Fruit fly (Drosophila melanogaster) whole organism, prepupa: ENCODE measurements around the gene CG31926.

Experiments
- Blimp-1 ChIP-seq: fragments of 200-800 bp; sonication (Bioruptor generic); optimal IDR thresholded peaks from 3 replicates; lab custom pipeline; 2017; ENCODE audit warnings: missing biosample characterization, missing genetic modification characterization, mild to moderate bottlenecking, moderate library complexity, missing genetic modification reagents
- CG10669 ChIP-seq: fragments of 200-800 bp; sonication (Bioruptor generic); optimal IDR thresholded peaks from 3 replicates; lab custom pipeline; 2018; ENCODE audit warnings: missing biosample characterization, mild to moderate bottlenecking, missing genetic modification characterization, moderate library complexity
- CG11762 ChIP-seq: fragments of 200-800 bp; sonication (Bioruptor generic); optimal IDR thresholded peaks from 3 replicates; lab custom pipeline; 2016; ENCODE audit warnings: missing biosample characterization, missing genetic modification characterization; ENCODE audit not compliant: insufficient read depth
- CG11902 ChIP-seq: fragments of 200-800 bp; sonication (Bioruptor generic); optimal IDR thresholded peaks from 3 replicates; lab custom pipeline; 2016; ENCODE audit warnings: missing biosample characterization, missing genetic modification characterization
- CG15336 ChIP-seq: fragments of 200-800 bp; sonication (Bioruptor generic); IDR thresholded peaks from 2 replicates; pipeline ENCODE4 v1.3.6; 2022; ENCODE audit warnings: missing biosample characterization, missing genetic modification characterization
- CG16779 ChIP-seq: fragments of 200-800 bp; sonication (Bioruptor generic); optimal IDR thresholded peaks from 3 replicates; lab custom pipeline; 2017; ENCODE audit warnings: missing biosample characterization, mild to moderate bottlenecking, missing genetic modification characterization
- CG31627 ChIP-seq: fragments of 200-800 bp; sonication (Bioruptor generic); optimal IDR thresholded peaks from 3 replicates; lab custom pipeline; 2016; ENCODE audit warnings: missing biosample characterization, missing genetic modification characterization
- CG34406 ChIP-seq: fragments of 200-800 bp; sonication (Bioruptor generic); optimal IDR thresholded peaks from 3 replicates; lab custom pipeline; 2016; ENCODE audit warnings: missing biosample characterization, missing genetic modification characterization
- CG6163 ChIP-seq: fragments of 200-800 bp; sonication (Bioruptor generic); IDR thresholded peaks from 3 replicates; pipeline ENCODE4 v1.3.6; 2022; ENCODE audit warnings: missing biosample characterization, missing genetic modification characterization
- CG6792 ChIP-seq: fragments of 200-800 bp; sonication (Bioruptor generic); optimal IDR thresholded peaks from 3 replicates; lab custom pipeline; 2016; ENCODE audit warnings: missing biosample characterization, missing genetic modification characterization
- CG6854 ChIP-seq: fragments of 200-800 bp; sonication (Bioruptor generic); optimal IDR thresholded peaks from 2 replicates; lab custom pipeline; 2017; ENCODE audit warnings: missing biosample characterization, mild to moderate bottlenecking, missing genetic modification characterization
- CG8119 ChIP-seq: fragments of 200-800 bp; sonication (Bioruptor generic); IDR thresholded peaks from 3 replicates; pipeline ENCODE4 v1.3.6; 2022; ENCODE audit warnings: missing biosample characterization, missing genetic modification characterization
- CG9139 ChIP-seq: fragments of 200-800 bp; sonication (Bioruptor generic); optimal IDR thresholded peaks from 3 replicates; lab custom pipeline; 2017; ENCODE audit warnings: missing biosample characterization, mild to moderate bottlenecking, missing genetic modification characterization
- Eip75B ChIP-seq: fragments of 200-800 bp; sonication (Bioruptor generic); optimal IDR thresholded peaks from 3 replicates; lab custom pipeline; 2016; ENCODE audit warnings: missing biosample characterization, missing genetic modification characterization
- Eip78C ChIP-seq: fragments of 200-800 bp; sonication (Bioruptor generic); peaks from one replicate; lab custom pipeline; 2016; ENCODE audit warnings: missing biosample characterization, missing genetic modification characterization
- Eip93F ChIP-seq: fragments of 200-800 bp; sonication (Bioruptor generic); optimal IDR thresholded peaks from 2 replicates; lab custom pipeline; 2016; ENCODE audit warnings: missing biosample characterization, mild to moderate bottlenecking, missing genetic modification characterization
- Gug ChIP-seq: fragments of 200-800 bp; sonication (Bioruptor generic); IDR thresholded peaks from 2 replicates; pipeline ENCODE4 v1.3.6; 2022; ENCODE audit warnings: missing biosample characterization, missing genetic modification characterization
- Hr38 ChIP-seq: sonication (Bioruptor generic); optimal IDR thresholded peaks from 2 replicates; lab custom pipeline; 2016; ENCODE audit warnings: missing biosample characterization, missing genetic modification characterization
- Hr39 ChIP-seq: fragments of 200-800 bp; sonication (Bioruptor generic); optimal IDR thresholded peaks from 2 replicates; lab custom pipeline; 2016; ENCODE audit warnings: missing biosample characterization, missing genetic modification characterization
- Hr4 ChIP-seq: fragments of 200-800 bp; sonication (Bioruptor generic); optimal IDR thresholded peaks from 3 replicates; lab custom pipeline; 2016; ENCODE audit warnings: missing biosample characterization, missing genetic modification characterization
- Smox ChIP-seq: fragments of 200-800 bp; sonication (Bioruptor generic); optimal IDR thresholded peaks from 3 replicates; lab custom pipeline; 2016; ENCODE audit warnings: missing biosample characterization, missing genetic modification characterization
- Sox102F ChIP-seq: fragments of 200-800 bp; sonication (Bioruptor generic); optimal IDR thresholded peaks from 2 replicates; lab custom pipeline; 2016; ENCODE audit warnings: missing biosample characterization, mild to moderate bottlenecking, missing genetic modification characterization
- Sox14 ChIP-seq: fragments of 200-800 bp; sonication (Bioruptor generic); optimal IDR thresholded peaks from 3 replicates; lab custom pipeline; 2016; ENCODE audit warnings: missing biosample characterization, missing genetic modification characterization
- Sox15 ChIP-seq: fragments of 200-800 bp; sonication (Bioruptor generic); optimal IDR thresholded peaks from 3 replicates; lab custom pipeline; 2016; ENCODE audit warnings: missing biosample characterization, missing genetic modification characterization
- achi ChIP-seq: fragments of 200-800 bp; sonication (Bioruptor generic); optimal IDR thresholded peaks from 3 replicates; lab custom pipeline; 2016; ENCODE audit warnings: missing biosample characterization, missing genetic modification characterization
- acj6 ChIP-seq: fragments of 200-800 bp; sonication (Bioruptor generic); optimal IDR thresholded peaks from 3 replicates; lab custom pipeline; 2016; ENCODE audit warnings: missing biosample characterization, missing genetic modification characterization
- cyc ChIP-seq: fragments of 200-800 bp; sonication (Bioruptor generic); optimal IDR thresholded peaks from 3 replicates; lab custom pipeline; 2016; ENCODE audit warnings: missing biosample characterization, missing genetic modification characterization
- esn ChIP-seq: fragments of 200-800 bp; sonication (Bioruptor generic); optimal IDR thresholded peaks from 2 replicates; lab custom pipeline; 2016; ENCODE audit warnings: missing biosample characterization, mild to moderate bottlenecking, missing genetic modification characterization, moderate library complexity
- fd59A ChIP-seq: fragments of 200-800 bp; sonication (Bioruptor generic); optimal IDR thresholded peaks from 2 replicates; lab custom pipeline; 2017; ENCODE audit warnings: missing biosample characterization, mild to moderate bottlenecking, missing genetic modification characterization, missing genetic modification reagents
- fd85E ChIP-seq: fragments of 200-800 bp; sonication (Bioruptor generic); optimal IDR thresholded peaks from 3 replicates; lab custom pipeline; 2016; ENCODE audit warnings: missing biosample characterization, missing genetic modification characterization
- fkh ChIP-seq: fragments of 200-800 bp; sonication (Bioruptor generic); optimal IDR thresholded peaks from 3 replicates; lab custom pipeline; 2017; ENCODE audit warnings: missing biosample characterization, mild to moderate bottlenecking, missing genetic modification characterization, moderate library complexity
- lz ChIP-seq: fragments of 200-800 bp; sonication (Bioruptor generic); optimal IDR thresholded peaks from 3 replicates; lab custom pipeline; 2016; ENCODE audit warnings: missing biosample characterization, missing genetic modification characterization
- ss ChIP-seq, 2 experiments: fragments of 200-800 bp; sonication (Bioruptor generic); optimal IDR thresholded peaks; 2 replicates in 1 of 2; 3 replicates in 1 of 2; lab custom pipeline; 2017 to 2018; ENCODE audit warnings: mild to moderate bottlenecking in 2 of 2, missing biosample characterization in 2 of 2, missing genetic modification characterization in 2 of 2, moderate library complexity in 1 of 2
- vri ChIP-seq: fragments of 200-800 bp; sonication (Bioruptor generic); optimal IDR thresholded peaks from 3 replicates; lab custom pipeline; 2016; ENCODE audit warnings: missing biosample characterization, mild to moderate bottlenecking, missing genetic modification characterization

The CG31926 gene

DNA sequence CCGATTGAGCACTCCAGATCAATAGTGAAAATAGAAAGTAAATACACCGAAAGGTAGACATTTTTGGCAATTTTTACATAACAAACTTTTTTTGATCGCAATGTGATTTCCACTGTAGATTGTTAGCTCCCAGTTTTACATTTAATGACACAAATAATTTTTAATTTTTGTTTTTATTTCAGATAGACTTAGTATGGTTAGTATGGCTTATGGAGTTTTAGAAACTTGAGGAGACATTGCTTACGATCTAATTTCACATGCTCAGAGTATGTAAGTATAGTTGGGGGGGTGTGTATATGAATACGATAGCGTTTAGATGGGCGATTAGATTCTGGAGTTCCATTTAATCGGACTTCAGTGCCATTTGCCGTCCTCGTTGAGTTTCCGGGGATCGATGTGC is 22.1 kb downstream of the CG31926 start, which contains the start of gene CG18132:
TSS of gene CG18132 (minus strand) at position 101 of the 400 bp plus-strand sequence.
- TF ChIP-seq CG6163 (GFP tag; lab: Robert Waterston, UW) (no peak), Smox (GFP tag; lab: Kevin White, UChicago) (no peak), CG16779 (tag; lab: Kevin White, UChicago) (no peak), CG9139 (GFP tag; lab: Kevin White, UChicago) (no peak), CG34406 (GFP tag; lab: Kevin White, UChicago) (no peak), Sox15 (GFP tag; lab: Kevin White, UChicago) (no peak), ss (GFP tag; optimal IDR thresholded peaks at IDR 0.05; lab: Kevin White, UChicago) (no peak), Eip75B (GFP tag; lab: Kevin White, UChicago) (no peak)

DNA sequence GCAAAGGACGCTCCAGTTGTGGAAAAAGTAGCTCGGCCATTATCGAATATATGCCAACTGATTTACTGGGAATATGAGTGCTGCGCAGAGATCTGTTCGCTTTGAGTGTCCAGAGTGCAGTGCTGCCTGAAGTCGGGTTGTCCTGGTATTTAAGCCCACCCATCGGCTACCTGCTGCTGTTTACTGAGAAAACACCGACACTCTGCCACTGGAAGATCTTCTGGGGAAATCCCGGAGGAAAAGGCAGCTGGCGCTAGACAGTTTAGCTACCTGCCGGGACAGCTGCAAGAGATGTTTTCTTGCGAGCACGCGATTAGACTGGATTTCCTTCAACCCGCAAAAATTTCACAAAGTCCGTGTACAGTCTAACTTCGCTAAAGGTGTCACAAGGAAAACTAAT is 22.8 kb downstream of the CG31926 start, which contains the start of gene halo:
TSS of gene halo (minus strand) at position 127 of the 400 bp plus-strand sequence.
- TF ChIP-seq Eip93F (GFP tag; lab: Kevin White, UChicago), result no peak
- TF ChIP-seq CG6854 (GFP tag; lab: Kevin White, UChicago), result no peak
- TF ChIP-seq CG10669 (GFP tag; lab: Kevin White, UChicago), result no peak
- TF ChIP-seq, all 60 proteins: peak for 0

DNA sequence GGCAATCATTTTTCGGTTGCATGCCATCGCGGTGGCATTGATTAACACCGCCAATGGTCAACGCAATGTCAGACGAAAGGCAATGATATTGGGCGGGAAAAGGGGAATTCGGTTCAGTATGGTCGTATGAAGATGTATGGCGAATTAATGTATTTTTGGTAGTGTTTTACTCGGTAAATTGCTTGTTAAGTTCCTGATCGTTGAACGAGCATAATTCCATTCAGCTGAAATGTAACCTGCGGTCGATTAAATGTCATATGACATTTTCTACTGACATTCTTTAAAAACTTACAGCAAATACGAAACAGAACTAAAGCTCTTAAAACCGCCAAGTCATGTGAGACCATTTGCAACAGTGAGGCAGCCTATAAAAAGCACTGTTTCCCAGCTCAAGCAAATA is 24.9 kb downstream of the CG31926 start, which contains the start of gene Or22a:
TSS of gene Or22a (plus strand) at position 301 of the 400 bp plus-strand sequence.
- no peak for TF ChIP-seq lz (GFP tag; lab: Kevin White, UChicago)
- TF ChIP-seq Hr38 (GFP tag; lab: Kevin White, UChicago), result no peak
- no peak for TF ChIP-seq CG31627 (GFP tag; lab: Kevin White, UChicago)
- no peak for TF ChIP-seq CG15336 (GFP tag; lab: Robert Waterston, UW)
- TF ChIP-seq Smox (GFP tag; lab: Kevin White, UChicago), result no peak
- TF ChIP-seq CG11762 (GFP tag; lab: Kevin White, UChicago), result no peak
- TF ChIP-seq acj6 (GFP tag; lab: Kevin White, UChicago), result no peak
- TF ChIP-seq CG10669 (GFP tag; lab: Kevin White, UChicago), result no peak
- no peak for TF ChIP-seq esn
- TF ChIP-seq Eip78C, result no peak
- TF ChIP-seq cyc (GFP tag; lab: Kevin White, UChicago), result no peak
- no peak for TF ChIP-seq CG6163 (GFP tag; lab: Robert Waterston, UW)
- TF ChIP-seq CG11902, result no peak
- no peak for TF ChIP-seq Hr4 (GFP tag; lab: Kevin White, UChicago)
- no peak for TF ChIP-seq fd85E (GFP tag; lab: Kevin White, UChicago)
- TF ChIP-seq CG8119 (GFP tag; lab: Robert Waterston, UW), result no peak
- no peak for TF ChIP-seq achi
- TF ChIP-seq Sox102F (GFP tag; lab: Kevin White, UChicago), result no peak

dm6 chr2L:1522397-1522796 is 27.1 kb downstream of the CG31926 start, which contains the start of gene Or22b:
TSS of gene Or22b (plus strand) at chr2L:1522697.
- TF ChIP-seq Blimp-1 (GFP tag; lab: Kevin White, UChicago) (no peak), Sox14 (GFP tag; lab: Kevin White, UChicago) (no peak), Sox15 (GFP tag; lab: Kevin White, UChicago) (no peak), Sox102F (GFP tag; lab: Kevin White, UChicago) (no peak), CG6792 (GFP tag; lab: Kevin White, UChicago) (no peak), fd59A (GFP tag; lab: Kevin White, UChicago) (no peak), CG6854 (GFP tag; lab: Kevin White, UChicago) (no peak), CG16779 (tag; lab: Kevin White, UChicago) (no peak), Hr38 (GFP tag; lab: Kevin White, UChicago) (no peak), Gug (GFP tag; lab: Robert Waterston, UW) (no peak), fkh (no peak), CG11762 (GFP tag; lab: Kevin White, UChicago) (no peak), Hr39 (GFP tag; lab: Kevin White, UChicago) (no peak), vri (GFP tag; lab: Kevin White, UChicago) (no peak)
